ENCODE assay signal across 1 fruit fly cellular context in genomic region chrX:12675284-12675683, dm6.
TF ChIP-seq lines count a peak whose summit lies in the region.

No protein-coding gene starts in this region.

TF ChIP-seq in whole organism, prepupa, 60 proteins besides CTCF, POLR2A, EP300 and RAD21 (continued from another document):
- TF ChIP-seq esn (GFP tag; optimal IDR thresholded peaks at IDR 0.05; lab: Kevin White, UChicago) (peak; percentile 12), Met (GFP tag; optimal IDR thresholded peaks at IDR 0.05; lab: Kevin White, UChicago) (peak; percentile 11), achi (GFP tag; optimal IDR thresholded peaks at IDR 0.05; lab: Kevin White, UChicago) (no peak), Gug (GFP tag; IDR thresholded peaks at IDR 0.05; lab: Robert Waterston, UW) (no peak), CG11762 (GFP tag; optimal IDR thresholded peaks at IDR 0.05; lab: Kevin White, UChicago; ENCODE audit: insufficient read depth) (no peak), spab (GFP tag; optimal IDR thresholded peaks at IDR 0.05; lab: Kevin White, UChicago) (peak; percentile 13), CG34406 (GFP tag; optimal IDR thresholded peaks at IDR 0.05; lab: Kevin White, UChicago) (no peak), net (GFP tag; optimal IDR thresholded peaks at IDR 0.05; lab: Kevin White, UChicago) (peak; percentile 43), lz (GFP tag; optimal IDR thresholded peaks at IDR 0.05; lab: Kevin White, UChicago) (peak; percentile 5), dsx (GFP tag; optimal IDR thresholded peaks at IDR 0.05; lab: Kevin White, UChicago; ENCODE audit: poor library complexity, severe bottlenecking) (peak; percentile 45), eg (GFP tag; IDR thresholded peaks at IDR 0.05; lab: Robert Waterston, UW) (peak; percentile 58; the same call in 2 of the 3 replicates), pdm3 (GFP tag; optimal IDR thresholded peaks at IDR 0.05; lab: Kevin White, UChicago) (no peak), topi (GFP tag; optimal IDR thresholded peaks at IDR 0.05; lab: Kevin White, UChicago) (peak; percentile 6), CG8119 (GFP tag; IDR thresholded peaks at IDR 0.05; lab: Robert Waterston, UW) (peak; percentile 52; the same call in 2 of the 3 replicates), Sox14 (GFP tag; optimal IDR thresholded peaks at IDR 0.05; lab: Kevin White, UChicago) (no peak), CG32006 (GFP tag; optimal IDR thresholded peaks at IDR 0.05; lab: Kevin White, UChicago) (no peak), CG6163 (GFP tag; IDR thresholded peaks at IDR 0.05; lab: Robert Waterston, UW) (peak; percentile 74; the same call in 2 of the 3 replicates), CG6276 (GFP tag; optimal IDR thresholded peaks at IDR 0.05; lab: Kevin White, UChicago) (peak; percentile 23), CG10669 (GFP tag; optimal IDR thresholded peaks at IDR 0.05; lab: Kevin White, UChicago) (peak; percentile 25), Ets96B (tag; optimal IDR thresholded peaks at IDR 0.05; lab: Kevin White, UChicago) (peak; percentile 14), Eip78C (GFP tag; lab: Kevin White, UChicago) (peak; percentile 79), CG7368 (GFP tag; optimal IDR thresholded peaks at IDR 0.05; lab: Kevin White, UChicago) (no peak), CG3032 (tag; optimal IDR thresholded peaks at IDR 0.05; lab: Kevin White, UChicago) (peak; percentile 26), CG10631 (GFP tag; optimal IDR thresholded peaks at IDR 0.05; lab: Kevin White, UChicago) (no peak), Hr38 (GFP tag; optimal IDR thresholded peaks at IDR 0.05; lab: Kevin White, UChicago) (no peak), dac (GFP tag; optimal IDR thresholded peaks at IDR 0.05; lab: Kevin White, UChicago) (no peak), CG8632 (GFP tag; optimal IDR thresholded peaks at IDR 0.05; lab: Kevin White, UChicago) (no peak), Sox102F (GFP tag; optimal IDR thresholded peaks at IDR 0.05; lab: Kevin White, UChicago) (peak; percentile 30)
